Worm (Caenorhabditis elegans) whole organism, young adult: Measurements from ENCODE around the gene F31D4.8.

ENCODE experiments used
- B0261.1 ChIP-seq: sonication (generic microtip); optimal IDR thresholded peaks from 2 replicates; lab custom pipeline; 2016; ENCODE audit warnings: mild to moderate bottlenecking, missing genetic modification characterization, moderate library complexity, missing compliant biosample characterization
- C17E4.6 ChIP-seq: fragments of 200-800 bp; sonication (Bioruptor generic); IDR thresholded peaks from 2 replicates; pipeline ENCODE4 v1.3.6; 2022; ENCODE audit warnings: missing genetic modification reagents, missing genetic modification characterization, missing compliant biosample characterization
- F10E7.11 ChIP-seq: sonication (generic microtip); optimal IDR thresholded peaks from 2 replicates; lab custom pipeline; 2017; ENCODE audit warnings: mild to moderate bottlenecking, missing genetic modification characterization, moderate library complexity, missing compliant biosample characterization
- F49E8.2 ChIP-seq: sonication (generic microtip); optimal IDR thresholded peaks from 3 replicates; lab custom pipeline; 2017; ENCODE audit warnings: missing genetic modification characterization, mild to moderate bottlenecking, missing compliant biosample characterization, antibody characterized with exemption, moderate library complexity; ENCODE audit not compliant: insufficient read depth
- F52B5.7 ChIP-seq: sonication (generic microtip); optimal IDR thresholded peaks from 2 replicates; lab custom pipeline; 2016; ENCODE audit warnings: mild to moderate bottlenecking, missing genetic modification characterization, missing compliant biosample characterization
- F55B11.4 ChIP-seq: sonication (generic microtip); optimal IDR thresholded peaks from 2 replicates; lab custom pipeline; 2016; ENCODE audit warnings: missing compliant biosample characterization, missing genetic modification characterization, borderline replicate concordance; ENCODE audit not compliant: insufficient read depth
- F57A8.1 ChIP-seq: fragments of 200-800 bp; sonication (Bioruptor generic); optimal IDR thresholded peaks from 2 replicates; lab custom pipeline; 2018; ENCODE audit warnings: mild to moderate bottlenecking, missing genetic modification characterization, moderate library complexity, missing compliant biosample characterization
- K11D2.4 ChIP-seq: fragments of 200-800 bp; sonication (Bioruptor generic); IDR thresholded peaks from 2 replicates; pipeline ENCODE4 v1.3.6; 2022; ENCODE audit warnings: missing genetic modification reagents, missing genetic modification characterization, missing compliant biosample characterization
- Y53F4B.3 ChIP-seq: fragments of 200-800 bp; sonication (Bioruptor generic); IDR thresholded peaks from 2 replicates; pipeline ENCODE4 v1.3.6; 2022; ENCODE audit warnings: missing genetic modification reagents, missing genetic modification characterization, missing compliant biosample characterization
- Y53G8AR.9 ChIP-seq: fragments of 200-800 bp; sonication (Bioruptor generic); conservative IDR thresholded peaks from 2 replicates; pipeline ENCODE4 v1.3.6; 2022; ENCODE audit warnings: missing genetic modification reagents, missing genetic modification characterization, missing compliant biosample characterization
- Y56A3A.18 ChIP-seq: fragments of 200-800 bp; sonication (Bioruptor generic); IDR thresholded peaks from 2 replicates; pipeline ENCODE4 v1.3.6; 2022; ENCODE audit warnings: missing genetic modification reagents, missing genetic modification characterization, missing compliant biosample characterization
- Y79H2A.3 ChIP-seq: fragments of 200-800 bp; sonication (Bioruptor generic); conservative IDR thresholded peaks from 2 replicates; pipeline ENCODE4 v1.3.6; 2022; ENCODE audit warnings: missing genetic modification reagents, missing genetic modification characterization, missing compliant biosample characterization
- aptf-2 ChIP-seq: fragments of 200-800 bp; sonication (Bioruptor generic); conservative IDR thresholded peaks from 2 replicates; pipeline ENCODE4 v1.3.6; 2022; ENCODE audit warnings: missing genetic modification reagents, missing genetic modification characterization, missing compliant biosample characterization
- attf-3 ChIP-seq: fragments of 200-800 bp; sonication (Bioruptor generic); conservative IDR thresholded peaks from 2 replicates; pipeline ENCODE4 v1.3.6; 2022; ENCODE audit warnings: missing genetic modification reagents, missing genetic modification characterization, missing compliant biosample characterization
- bed-2 ChIP-seq: fragments of 200-800 bp; sonication (Bioruptor generic); IDR thresholded peaks from 2 replicates; pipeline ENCODE4 v1.3.6; 2022; ENCODE audit warnings: missing genetic modification reagents, missing genetic modification characterization, missing compliant biosample characterization
- ccch-3 ChIP-seq: fragments of 200-800 bp; sonication (Bioruptor generic); optimal IDR thresholded peaks from 2 replicates; lab custom pipeline; 2018; ENCODE audit warnings: mild to moderate bottlenecking, missing genetic modification characterization, missing compliant biosample characterization
- ceh-79 ChIP-seq: sonication (generic microtip); optimal IDR thresholded peaks from 2 replicates; lab custom pipeline; 2017; ENCODE audit warnings: mild to moderate bottlenecking, missing genetic modification characterization, missing compliant biosample characterization
- ceh-91 ChIP-seq: fragments of 200-800 bp; sonication (Bioruptor generic); IDR thresholded peaks from 2 replicates; pipeline ENCODE4 v1.3.6; 2022; ENCODE audit warnings: missing genetic modification reagents, missing genetic modification characterization, missing compliant biosample characterization
- chd-7 ChIP-seq: sonication (generic microtip); optimal IDR thresholded peaks from 2 replicates; lab custom pipeline; 2016; ENCODE audit warnings: mild to moderate bottlenecking, missing genetic modification characterization, moderate library complexity, missing compliant biosample characterization
- dox-1 ChIP-seq: fragments of 200-800 bp; sonication (Bioruptor generic); IDR thresholded peaks from 2 replicates; pipeline ENCODE4 v1.3.6; 2022; ENCODE audit warnings: missing genetic modification reagents, missing genetic modification characterization, missing compliant biosample characterization
- egl-18 ChIP-seq: fragments of 200-800 bp; sonication (Bioruptor generic); IDR thresholded peaks from 2 replicates; pipeline ENCODE4 v1.3.6; 2022; ENCODE audit warnings: missing genetic modification reagents, missing genetic modification characterization, missing compliant biosample characterization
- egl-44 ChIP-seq: fragments of 200-800 bp; sonication (Bioruptor generic); IDR thresholded peaks from 2 replicates; pipeline ENCODE4 v1.3.6; 2022; ENCODE audit warnings: missing genetic modification reagents, missing genetic modification characterization, missing compliant biosample characterization
- egrh-3 ChIP-seq: fragments of 200-800 bp; sonication (Bioruptor generic); IDR thresholded peaks from 2 replicates; pipeline ENCODE4 v1.3.6; 2022; ENCODE audit warnings: missing genetic modification reagents, missing genetic modification characterization, missing compliant biosample characterization
- hlh-12 ChIP-seq: sonication (generic microtip); optimal IDR thresholded peaks from 2 replicates; lab custom pipeline; 2016; ENCODE audit warnings: missing genetic modification characterization, missing compliant biosample characterization
- hsf-1 ChIP-seq: fragments of 200-800 bp; sonication (Bioruptor generic); IDR thresholded peaks from 2 replicates; pipeline ENCODE4 v1.3.6; 2022; ENCODE audit warnings: missing genetic modification reagents, missing genetic modification characterization, missing compliant biosample characterization
- let-607 ChIP-seq, 2 experiments: fragments of 200-800 bp in 1 of 2; sonication (Bioruptor generic) in 1 of 2; sonication (generic microtip) in 1 of 2; optimal IDR thresholded peaks; 2 replicates each; lab custom pipeline; 2016 to 2018; ENCODE audit warnings: mild to moderate bottlenecking in 2 of 2, missing compliant biosample characterization in 2 of 2, missing genetic modification characterization in 2 of 2, moderate library complexity in 2 of 2, missing genotype in 1 of 2
- lin-35 ChIP-seq, 3 experiments: fragments of 150-350 bp in 2 of 3; sonication (generic microtip) in 1 of 3; optimal IDR thresholded peaks; 2 replicates each; lab custom pipeline; 2014 to 2018; ENCODE audit warnings: missing biosample characterization in 3 of 3, missing genetic modification characterization in 3 of 3, missing genetic modification reagents in 3 of 3
- lir-1 ChIP-seq: fragments of 200-800 bp; sonication (Bioruptor generic); conservative IDR thresholded peaks from 2 replicates; pipeline ENCODE4 v1.3.6; 2022; ENCODE audit warnings: missing genetic modification reagents, missing genetic modification characterization, missing compliant biosample characterization
- madf-6 ChIP-seq: fragments of 200-800 bp; sonication (Bioruptor generic); IDR thresholded peaks from 2 replicates; pipeline ENCODE4 v1.3.6; 2022; ENCODE audit warnings: missing genetic modification reagents, missing genetic modification characterization, missing compliant biosample characterization
- madf-8 ChIP-seq: fragments of 200-800 bp; sonication (Bioruptor generic); conservative IDR thresholded peaks from 2 replicates; pipeline ENCODE4 v1.3.6; 2022; ENCODE audit warnings: missing genetic modification reagents, missing genetic modification characterization, missing compliant biosample characterization
- mel-28 ChIP-seq: sonication (generic microtip); optimal IDR thresholded peaks from 2 replicates; lab custom pipeline; 2016; ENCODE audit warnings: borderline replicate concordance, mild to moderate bottlenecking, missing genetic modification characterization, missing compliant biosample characterization
- nfyb-1 ChIP-seq: fragments of 200-800 bp; sonication (Bioruptor generic); IDR thresholded peaks from 2 replicates; pipeline ENCODE4 v1.3.6; 2022; ENCODE audit warnings: missing genetic modification reagents, missing genetic modification characterization, missing compliant biosample characterization
- nhr-27 ChIP-seq: fragments of 200-800 bp; sonication (Bioruptor generic); optimal IDR thresholded peaks from 2 replicates; lab custom pipeline; 2018; ENCODE audit warnings: mild to moderate bottlenecking, missing genetic modification characterization, moderate library complexity, missing compliant biosample characterization
- nhr-80 ChIP-seq: sonication (generic microtip); optimal IDR thresholded peaks from 2 replicates; lab custom pipeline; 2016; ENCODE audit warnings: missing genetic modification characterization, missing compliant biosample characterization
- nhr-90 ChIP-seq: sonication (generic microtip); optimal IDR thresholded peaks from 2 replicates; lab custom pipeline; 2016; ENCODE audit warnings: missing genotype, mild to moderate bottlenecking, missing genetic modification characterization, missing compliant biosample characterization
- pbrm-1 ChIP-seq: fragments of 200-800 bp; sonication (Bioruptor generic); IDR thresholded peaks from 2 replicates; pipeline ENCODE4 v1.3.6; 2022; ENCODE audit warnings: missing genetic modification reagents, missing genetic modification characterization, missing compliant biosample characterization
- pha-4 ChIP-seq: fragments of 150-350 bp; sonication (generic microtip); optimal IDR thresholded peaks from 2 replicates; lab custom pipeline; 2014; ENCODE audit warnings: missing biosample characterization, missing genetic modification reagents, missing genetic modification characterization
- rec-8 ChIP-seq, 2 experiments: sonication (generic microtip); optimal IDR thresholded peaks; 2 replicates each; lab custom pipeline; 2016; ENCODE audit warnings: mild to moderate bottlenecking in 2 of 2, missing genetic modification characterization in 2 of 2, missing genetic modification reagents in 2 of 2, missing genotype in 2 of 2, missing biosample characterization in 1 of 2, missing compliant biosample characterization in 1 of 2, moderate library complexity in 1 of 2
- repo-1 ChIP-seq: sonication (generic microtip); optimal IDR thresholded peaks from 2 replicates; lab custom pipeline; 2017; ENCODE audit warnings: mild to moderate bottlenecking, missing genetic modification characterization, missing compliant biosample characterization
- snpc-1.1 ChIP-seq: sonication (generic microtip); optimal IDR thresholded peaks from 2 replicates; lab custom pipeline; 2017; ENCODE audit warnings: missing genetic modification characterization, mild to moderate bottlenecking, missing compliant biosample characterization, antibody characterized with exemption, moderate library complexity, missing genotype, missing genetic modification reagents; ENCODE audit not compliant: insufficient read depth
- snpc-1.3 ChIP-seq: sonication (generic microtip); optimal IDR thresholded peaks from 2 replicates; lab custom pipeline; 2017; ENCODE audit warnings: missing genetic modification characterization, mild to moderate bottlenecking, missing compliant biosample characterization, antibody characterized with exemption, moderate library complexity, missing genotype, missing genetic modification reagents; ENCODE audit not compliant: insufficient read depth
- tbp1 ChIP-seq: fragments of 200-800 bp; sonication (Bioruptor generic); optimal IDR thresholded peaks from 2 replicates; lab custom pipeline; 2018; ENCODE audit warnings: mild to moderate bottlenecking, missing genetic modification characterization, missing compliant biosample characterization
- tlf-1 ChIP-seq: fragments of 200-800 bp; sonication (Bioruptor generic); optimal IDR thresholded peaks from 2 replicates; lab custom pipeline; 2018; ENCODE audit warnings: mild to moderate bottlenecking, missing genetic modification characterization, missing compliant biosample characterization
- xnd-1 ChIP-seq: sonication (generic microtip); optimal IDR thresholded peaks from 2 replicates; lab custom pipeline; 2016; ENCODE audit warnings: missing genotype, missing genetic modification reagents, missing genetic modification characterization, missing compliant biosample characterization
- ztf-28 ChIP-seq: fragments of 200-800 bp; sonication (Bioruptor generic); IDR thresholded peaks from 2 replicates; pipeline ENCODE4 v1.3.6; 2022; ENCODE audit warnings: missing genetic modification reagents, missing genetic modification characterization, missing compliant biosample characterization
- ztf-3 ChIP-seq: fragments of 200-800 bp; sonication (Bioruptor generic); optimal IDR thresholded peaks from 2 replicates; lab custom pipeline; 2018; ENCODE audit warnings: mild to moderate bottlenecking, missing genetic modification characterization, missing compliant biosample characterization

The F31D4.8 gene

DNA sequence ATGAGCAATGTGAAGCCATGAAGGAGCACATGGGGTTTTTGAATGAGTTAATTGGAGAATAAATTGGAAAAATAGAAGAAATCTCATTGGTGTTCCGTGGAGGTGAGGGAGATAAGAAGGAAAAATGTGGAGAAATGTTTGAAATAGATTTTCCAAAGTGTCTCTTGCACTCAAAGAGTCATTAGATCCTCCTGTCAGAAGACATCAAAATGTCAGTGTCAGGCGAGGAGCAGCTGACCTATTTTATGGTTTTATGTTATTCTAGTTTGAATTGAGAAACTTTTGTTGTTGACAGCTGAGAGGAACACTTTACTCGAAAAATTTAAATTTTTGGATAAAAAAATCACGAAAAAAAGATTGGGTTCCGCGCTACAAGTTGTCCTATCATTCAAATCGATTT is 17.6 kb downstream of the F31D4.8 start, which contains the start of gene clec-264:
Gene clec-264 (minus strand): TSS at position 122 of the 400 bp plus-strand sequence.
- no peak for TF ChIP-seq pbrm-1 (GFP tag; lab: Robert Waterston, UW)
- no peak for TF ChIP-seq Y53G8AR.9
- no peak for TF ChIP-seq egl-44
- TF ChIP-seq F57A8.1 (GFP tag; lab: Kevin White, UChicago) = no peak
- no peak for TF ChIP-seq C17E4.6 (GFP tag; lab: Robert Waterston, UW)
- TF ChIP-seq egl-18 (GFP tag; lab: Robert Waterston, UW) = no peak
- TF ChIP-seq Y53F4B.3 (GFP tag; lab: Robert Waterston, UW) = no peak
- no peak for TF ChIP-seq dox-1 (GFP tag; lab: Robert Waterston, UW)
- TF ChIP-seq ceh-79 (tag; lab: Kevin White, UChicago) = no peak
- TF ChIP-seq rec-8 (tag; optimal IDR thresholded peaks at IDR 0.05; lab: Kevin White, UChicago) = no peak
- no peak for TF ChIP-seq madf-8 (GFP tag; lab: Robert Waterston, UW)
- no peak for TF ChIP-seq F10E7.11 (tag; lab: Kevin White, UChicago)
- TF ChIP-seq ccch-3 (GFP tag; lab: Kevin White, UChicago) = no peak
- TF ChIP-seq pha-4 = no peak
- no peak for TF ChIP-seq let-607 (tag; optimal IDR thresholded peaks at IDR 0.05; lab: Kevin White, UChicago)
- TF ChIP-seq lir-1 (GFP tag; lab: Robert Waterston, UW) = no peak
- TF ChIP-seq bed-2 (GFP tag; lab: Robert Waterston, UW) = no peak

DNA sequence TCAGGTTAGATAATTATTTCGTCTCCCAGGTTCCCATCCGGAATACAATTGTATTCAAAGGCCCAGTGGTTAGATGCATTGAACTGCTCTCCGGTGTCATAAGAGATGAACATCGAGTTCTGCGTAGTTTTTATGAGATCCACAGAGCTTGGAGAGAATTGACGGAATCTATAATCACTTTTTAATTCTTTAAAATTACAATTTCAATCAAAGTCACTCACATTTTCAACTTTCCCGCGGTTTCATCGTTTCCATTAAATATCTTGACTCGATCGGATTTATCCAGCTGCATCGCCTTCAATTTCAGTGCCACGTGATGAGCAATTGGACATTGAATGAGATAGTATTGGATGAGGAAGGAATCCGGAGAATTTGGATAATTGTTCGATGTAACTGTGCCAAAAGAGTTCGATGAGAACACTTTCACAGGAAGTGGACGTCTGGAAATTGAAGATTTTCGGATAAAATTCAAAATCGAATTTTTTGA is 20.4 kb downstream of the F31D4.8 start:
- no peak for TF ChIP-seq snpc-1.3 (tag; lab: Kevin White, UChicago)
- peak; percentile 68 for TF ChIP-seq repo-1
- TF ChIP-seq ztf-28 = no peak
- TF ChIP-seq attf-3 (GFP tag; lab: Robert Waterston, UW) = no peak
- peak; percentile 77 for TF ChIP-seq F49E8.2 (tag; lab: Kevin White, UChicago)
- no peak for TF ChIP-seq B0261.1 (tag; lab: Kevin White, UChicago)
- peak; percentile 63 for TF ChIP-seq tlf-1
- no peak; the same call in 1 of the 2 replicates for TF ChIP-seq Y56A3A.18 (GFP tag; lab: Robert Waterston, UW)
- TF ChIP-seq nhr-90 (tag; lab: Kevin White, UChicago) = no peak
- TF ChIP-seq Y79H2A.3 (GFP tag; lab: Robert Waterston, UW) = 0 out of 2 replicates have a peak, but pooled peaks have one; percentile 39
- peak; percentile 8 for TF ChIP-seq xnd-1 (tag; lab: Kevin White, UChicago)
- TF ChIP-seq ceh-91 (GFP tag; lab: Robert Waterston, UW) = no peak
- peak; percentile 51 for TF ChIP-seq tbp1 (GFP tag; lab: Kevin White, UChicago)
- no peak for TF ChIP-seq K11D2.4 (GFP tag; lab: Robert Waterston, UW)
- peak; percentile 22 for TF ChIP-seq nhr-27 (tag; lab: Kevin White, UChicago)
- no peak for TF ChIP-seq egrh-3 (GFP tag; lab: Robert Waterston, UW)
- TF ChIP-seq lin-35 (GFP tag; optimal IDR thresholded peaks at IDR 0.05; lab: Kevin White, UChicago) = no peak
- TF ChIP-seq chd-7 (tag; lab: Kevin White, UChicago) = peak; percentile 76
- TF ChIP-seq mel-28 (tag; lab: Kevin White, UChicago) = no peak
- TF ChIP-seq aptf-2 (GFP tag; lab: Robert Waterston, UW) = no peak
- TF ChIP-seq ztf-3 = no peak
- peak; percentile 73 for TF ChIP-seq hsf-1
- TF ChIP-seq F52B5.7 = peak; percentile 53
- no peak for TF ChIP-seq F55B11.4
- TF ChIP-seq snpc-1.1 (tag; lab: Kevin White, UChicago) = no peak
- TF ChIP-seq nfyb-1 (GFP tag; lab: Robert Waterston, UW) = peak; percentile 70
- peak; percentile 52; the same call in 1 of the 2 replicates for TF ChIP-seq madf-6 (GFP tag; lab: Robert Waterston, UW)
- TF ChIP-seq hlh-12 (tag; lab: Kevin White, UChicago) = peak; percentile 27
- no peak for TF ChIP-seq nhr-80 (tag; lab: Kevin White, UChicago)
